Worm (Caenorhabditis elegans) whole organism, early embryonic: ENCODE measurements around the gene clp-7.

Source experiments
- B0310.2 ChIP-seq: sonication (generic microtip); optimal IDR thresholded peaks from 2 replicates; lab custom pipeline; 2016; ENCODE audit warnings: mild to moderate bottlenecking, missing genetic modification characterization, missing compliant biosample characterization
- aly-1 ChIP-seq: sonication (generic microtip); optimal IDR thresholded peaks from 2 replicates; lab custom pipeline; 2016; ENCODE audit warnings: missing genetic modification characterization, missing compliant biosample characterization
- ama-1 ChIP-seq: fragments of 150-350 bp; optimal IDR thresholded peaks from 2 replicates; lab custom pipeline; 2014
- ceh-13 ChIP-seq: fragments of 200-800 bp; sonication (Bioruptor generic); optimal IDR thresholded peaks from 2 replicates; lab custom pipeline; 2018; ENCODE audit warnings: mild to moderate bottlenecking, missing genetic modification characterization, missing compliant biosample characterization
- ceh-36 ChIP-seq: sonication (generic microtip); optimal IDR thresholded peaks from 2 replicates; lab custom pipeline; 2016; ENCODE audit warnings: missing genetic modification characterization, inconsistent platforms, missing compliant biosample characterization
- ets-7 ChIP-seq: sonication (generic microtip); optimal IDR thresholded peaks from 2 replicates; lab custom pipeline; 2016; ENCODE audit warnings: missing genotype, missing genetic modification characterization, missing compliant biosample characterization
- flt-1 ChIP-seq: fragments of 200-800 bp; sonication (Bioruptor generic); IDR thresholded peaks from 2 replicates; pipeline ENCODE4 v1.3.6; 2022; ENCODE audit warnings: missing genetic modification characterization, missing compliant biosample characterization
- hmbx-1 ChIP-seq: sonication (generic microtip); optimal IDR thresholded peaks from 2 replicates; lab custom pipeline; 2016; ENCODE audit warnings: mild to moderate bottlenecking, missing genetic modification characterization, missing compliant biosample characterization
- hmg-4 ChIP-seq: fragments of 200-800 bp; sonication (Bioruptor generic); optimal IDR thresholded peaks from 2 replicates; lab custom pipeline; 2018; ENCODE audit warnings: mild to moderate bottlenecking, missing genetic modification characterization, missing compliant biosample characterization
- hnd-1 ChIP-seq: sonication (generic microtip); optimal IDR thresholded peaks from 2 replicates; lab custom pipeline; 2016; ENCODE audit warnings: missing genetic modification characterization, missing compliant biosample characterization
- scrt-1 ChIP-seq: fragments of 200-800 bp; sonication (Bioruptor generic); IDR thresholded peaks from 2 replicates; pipeline ENCODE4 v1.3.6; 2022; ENCODE audit warnings: missing genetic modification characterization, missing compliant biosample characterization
- tbx-11 ChIP-seq: fragments of 200-800 bp; sonication (Bioruptor generic); IDR thresholded peaks from 2 replicates; pipeline ENCODE4 v1.3.6; 2022; ENCODE audit warnings: missing genetic modification characterization, missing compliant biosample characterization
- tbx-37 ChIP-seq: fragments of 200-800 bp; sonication (Bioruptor generic); conservative IDR thresholded peaks from 2 replicates; pipeline ENCODE4 v1.3.6; 2022; ENCODE audit warnings: missing genetic modification reagents, missing genetic modification characterization, missing compliant biosample characterization
- tra-4 ChIP-seq: sonication (generic microtip); optimal IDR thresholded peaks from 2 replicates; lab custom pipeline; 2017; ENCODE audit warnings: missing genetic modification characterization, missing compliant biosample characterization

DNA sequence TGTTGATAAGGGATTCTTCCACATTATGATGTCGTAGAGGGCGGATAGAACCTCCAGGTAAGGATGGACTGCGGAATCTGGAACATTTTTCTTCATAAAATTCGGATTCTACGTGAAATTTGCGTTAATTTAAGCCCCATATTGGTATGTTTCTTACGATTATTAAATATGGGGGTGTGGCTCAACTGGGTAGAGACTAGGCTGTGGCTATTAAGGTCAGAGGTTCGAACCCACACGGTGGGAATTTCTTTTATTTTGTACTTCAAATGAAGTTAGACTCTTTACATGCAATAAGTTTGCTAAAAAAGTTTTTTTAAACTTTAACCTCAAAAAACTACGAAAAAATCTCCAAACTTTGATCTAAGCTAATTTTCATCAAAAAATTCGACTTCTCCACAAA, 19.7 kb upstream of the clp-7 start:
- TF ChIP-seq flt-1 (GFP tag; lab: Robert Waterston, UW): no peak
- no peak for TF ChIP-seq hmg-4 (GFP tag; lab: Kevin White, UChicago)
- TF ChIP-seq ceh-36 (tag; lab: Kevin White, UChicago): no peak
- TF ChIP-seq ama-1 (lab: Kevin White, UChicago): no peak
- TF ChIP-seq ets-7 (tag; lab: Kevin White, UChicago): no peak
- no peak for TF ChIP-seq B0310.2 (tag; lab: Kevin White, UChicago)
- no peak for TF ChIP-seq tra-4 (tag; lab: Kevin White, UChicago)
- no peak for TF ChIP-seq scrt-1 (GFP tag; lab: Robert Waterston, UW)
- no peak for TF ChIP-seq hnd-1 (tag; lab: Kevin White, UChicago)
- no peak for TF ChIP-seq tbx-11 (GFP tag; lab: Robert Waterston, UW)
- no peak for TF ChIP-seq ceh-13 (GFP tag; lab: Kevin White, UChicago)
- TF ChIP-seq tbx-37 (GFP tag; lab: Robert Waterston, UW): no peak
- no peak for TF ChIP-seq hmbx-1
- TF ChIP-seq aly-1: no peak
